Fruit fly (Drosophila melanogaster) ovary, adult (tissue): ENCODE measurements around the gene Ugt37C2.

Experiments
- CG17801 ChIP-seq: fragments of 200-800 bp; optimal IDR thresholded peaks from 2 replicates; lab custom pipeline; 2019; ENCODE audit warnings: missing biosample characterization, mild to moderate bottlenecking, missing genetic modification characterization, moderate library complexity; ENCODE audit not compliant: partially characterized antibody

Gene Ugt37C2

DNA sequence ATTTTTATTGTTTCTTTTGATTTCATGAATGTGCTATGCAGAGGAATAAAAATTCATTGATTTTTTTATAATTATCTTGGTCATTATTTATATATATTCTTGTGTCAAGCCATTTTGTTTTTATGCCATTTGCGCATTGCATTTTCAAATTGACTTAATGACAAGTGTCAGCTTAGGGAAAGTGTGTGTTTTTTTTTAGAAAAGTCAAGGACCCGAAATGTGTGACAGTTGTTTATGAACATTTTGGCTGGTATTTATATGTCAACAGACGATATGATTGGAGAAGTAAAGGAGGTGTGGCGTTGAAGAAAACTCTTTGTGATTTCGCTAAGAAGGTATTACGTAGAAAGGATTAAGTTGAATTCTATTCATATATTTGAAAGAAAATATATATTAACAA lies 43.7 kb downstream of the Ugt37C2 start, which contains the start of the genes SclA and SclB:
TSS of gene SclA (plus strand) at position 301 of the 400 bp plus-strand sequence.
TSS of gene SclB (plus strand) at position 301 of the 400 bp plus-strand sequence.
- TF ChIP-seq CG17801 = no peak

- TF ChIP-seq CG17801 = no peak
Observed at dm6 chr2L:16839665-16840064, 45.7 kb downstream of the Ugt37C2 start.

DNA sequence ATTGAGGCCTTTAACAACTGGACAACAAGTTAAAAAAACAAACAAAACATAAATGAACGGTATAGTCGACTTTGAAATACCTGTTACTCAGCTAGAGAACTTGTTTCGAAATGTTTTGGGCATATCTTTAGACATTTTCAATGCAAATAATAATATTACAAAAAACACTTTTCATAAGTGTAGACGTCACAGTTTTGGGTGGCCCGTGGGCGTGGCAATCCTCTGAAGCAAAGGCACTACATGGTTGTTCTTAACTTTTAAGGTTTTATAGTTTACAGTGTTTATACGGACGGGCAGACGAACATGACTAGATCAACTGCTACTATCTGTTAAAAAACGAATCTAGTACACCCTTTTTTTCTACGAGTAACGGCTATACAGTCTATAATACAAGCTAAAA lies 48.5 kb downstream of the Ugt37C2 start:
- TF ChIP-seq CG17801 = no peak

DNA sequence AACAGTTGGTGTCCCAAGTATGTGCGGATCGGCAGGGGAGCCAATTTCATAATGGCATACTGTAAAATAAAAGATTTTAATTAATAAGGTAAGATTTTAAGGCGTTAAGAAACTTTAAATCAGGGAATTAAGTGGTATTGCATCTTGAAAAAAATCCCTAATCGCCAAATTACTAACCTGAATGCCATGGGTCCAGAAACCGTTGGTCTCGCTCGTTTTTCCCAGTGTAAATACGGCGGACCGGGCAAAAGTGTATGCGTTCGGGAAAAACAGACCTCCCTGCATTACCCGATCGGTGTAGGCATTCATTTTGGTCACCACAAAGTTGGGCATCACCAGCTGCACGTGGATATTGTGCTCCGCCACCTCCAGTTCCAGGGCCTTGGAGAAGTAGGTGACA lies 49.3 kb downstream of the Ugt37C2 start:
- TF ChIP-seq CG17801 = no peak

DNA sequence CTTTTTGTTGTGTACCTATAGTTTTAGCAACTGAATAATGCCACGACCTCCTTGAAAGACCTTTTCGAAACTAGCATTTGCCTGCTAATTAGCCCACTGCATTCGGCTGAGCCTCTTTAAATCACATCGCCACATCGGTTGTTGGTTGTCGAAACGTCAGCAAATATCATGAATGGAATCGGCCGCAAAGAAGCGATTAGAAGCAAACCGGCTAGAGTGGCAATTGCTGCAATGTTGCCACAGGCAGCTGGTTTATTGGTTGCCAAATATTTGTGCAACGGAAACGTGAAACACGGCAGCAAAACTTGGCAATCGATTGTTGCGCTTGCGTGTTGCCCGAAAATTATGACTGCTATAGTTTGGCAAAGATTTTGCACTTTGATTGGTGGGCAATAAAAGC lies 51.2 kb downstream of the Ugt37C2 start:
- no peak for TF ChIP-seq CG17801
